Worm (Caenorhabditis elegans) whole organism, L2 larva: ENCODE measurements around the gene idpc-3.
A peak's percentile ranks its signal among the peaks of the same experiment; 100 is the strongest.

Experiments used
- C34F6.9 ChIP-seq: fragments of 150-350 bp; optimal IDR thresholded peaks from 2 replicates; lab custom pipeline; 2014; ENCODE audit warnings: missing biosample characterization, missing genetic modification characterization
- F13H6.1 ChIP-seq: sonication (generic microtip); optimal IDR thresholded peaks from 2 replicates; lab custom pipeline; 2016; ENCODE audit warnings: missing genetic modification characterization, missing compliant biosample characterization
- R02D3.7 ChIP-seq: fragments of 150-350 bp; optimal IDR thresholded peaks from 2 replicates; lab custom pipeline; 2014; ENCODE audit warnings: missing biosample characterization, missing genetic modification characterization
- Y55F3AM.14 ChIP-seq: fragments of 200-800 bp; sonication (Bioruptor generic); optimal IDR thresholded peaks from 2 replicates; lab custom pipeline; 2018; ENCODE audit warnings: mild to moderate bottlenecking, missing genetic modification characterization, missing compliant biosample characterization
- ZK546.5 ChIP-seq: sonication (generic microtip); optimal IDR thresholded peaks from 2 replicates; lab custom pipeline; 2017; ENCODE audit warnings: missing biosample characterization, missing genetic modification characterization
- alr-1 ChIP-seq: fragments of 150-350 bp; optimal IDR thresholded peaks from 2 replicates; lab custom pipeline; 2014; ENCODE audit warnings: missing biosample characterization, missing genetic modification characterization
- aly-2 ChIP-seq: fragments of 150-350 bp; optimal IDR thresholded peaks from 2 replicates; lab custom pipeline; 2014; ENCODE audit warnings: missing biosample characterization, missing genetic modification characterization
- ama-1 ChIP-seq: fragments of 150-350 bp; optimal IDR thresholded peaks from 2 replicates; lab custom pipeline; 2018; ENCODE audit warnings: inconsistent platforms
- blmp-1 ChIP-seq: sonication (generic microtip); optimal IDR thresholded peaks from 2 replicates; lab custom pipeline; 2017; ENCODE audit warnings: missing genetic modification characterization, mild to moderate bottlenecking, missing compliant biosample characterization, antibody characterized with exemption, moderate library complexity; ENCODE audit not compliant: insufficient read depth
- ceh-16 ChIP-seq: fragments of 150-350 bp; optimal IDR thresholded peaks from 2 replicates; lab custom pipeline; 2014; ENCODE audit warnings: missing biosample characterization, missing genetic modification characterization
- ceh-82 ChIP-seq: fragments of 150-350 bp; optimal IDR thresholded peaks from 2 replicates; lab custom pipeline; 2014; ENCODE audit warnings: missing biosample characterization, missing genetic modification characterization
- crh-2 ChIP-seq: sonication (generic microtip); optimal IDR thresholded peaks from 2 replicates; lab custom pipeline; 2017; ENCODE audit warnings: missing biosample characterization, missing genetic modification characterization
- dmd-4 ChIP-seq: sonication (generic microtip); optimal IDR thresholded peaks from 2 replicates; lab custom pipeline; 2017; ENCODE audit warnings: missing biosample characterization, missing genetic modification characterization
- egl-27 ChIP-seq: sonication (generic microtip); optimal IDR thresholded peaks from 3 replicates; lab custom pipeline; 2017; ENCODE audit warnings: missing biosample characterization, missing genetic modification reagents, missing genetic modification characterization
- elt-1 ChIP-seq: fragments of 150-350 bp; optimal IDR thresholded peaks from 2 replicates; lab custom pipeline; 2014; ENCODE audit warnings: missing biosample characterization, missing genetic modification characterization
- elt-3 ChIP-seq: sonication (generic microtip); optimal IDR thresholded peaks from 2 replicates; lab custom pipeline; 2017; ENCODE audit warnings: missing biosample characterization, missing genetic modification characterization
- fos-1 ChIP-seq: fragments of 150-350 bp; optimal IDR thresholded peaks from 2 replicates; lab custom pipeline; 2014; ENCODE audit warnings: missing biosample characterization, missing genetic modification characterization
- gmeb-1 ChIP-seq: fragments of 150-350 bp; optimal IDR thresholded peaks from 2 replicates; lab custom pipeline; 2014; ENCODE audit warnings: missing biosample characterization, missing genetic modification characterization
- lin-11 ChIP-seq: fragments of 150-350 bp; sonication (generic microtip); optimal IDR thresholded peaks from 2 replicates; lab custom pipeline; 2014; ENCODE audit warnings: missing biosample characterization, missing genetic modification characterization, inconsistent platforms, mixed read lengths
- lin-13 ChIP-seq: fragments of 150-350 bp; optimal IDR thresholded peaks from 2 replicates; lab custom pipeline; 2014; ENCODE audit warnings: missing biosample characterization, missing genetic modification reagents, missing genetic modification characterization
- lin-39 ChIP-seq: fragments of 150-350 bp; optimal IDR thresholded peaks from 2 replicates; lab custom pipeline; 2014; ENCODE audit warnings: missing biosample characterization, missing genetic modification reagents, missing genetic modification characterization
- lsy-2 ChIP-seq, 2 experiments: fragments of 150-350 bp in 1 of 2; sonication (generic microtip) in 1 of 2; optimal IDR thresholded peaks; 2 replicates each; lab custom pipeline; 2014 to 2017; ENCODE audit warnings: missing biosample characterization in 2 of 2, missing genetic modification characterization in 2 of 2
- mab-5 ChIP-seq: fragments of 150-350 bp; optimal IDR thresholded peaks from 2 replicates; lab custom pipeline; 2014; ENCODE audit warnings: missing biosample characterization, missing genetic modification characterization
- mbf-1 ChIP-seq: sonication (generic microtip); optimal IDR thresholded peaks from 2 replicates; lab custom pipeline; 2017; ENCODE audit warnings: missing biosample characterization, missing genetic modification characterization
- mdl-1 ChIP-seq, 2 experiments: fragments of 150-350 bp in 1 of 2; sonication (generic microtip) in 1 of 2; optimal IDR thresholded peaks; 2 replicates each; lab custom pipeline; 2017; ENCODE audit warnings: missing biosample characterization in 2 of 2, missing genetic modification characterization in 2 of 2
- nhr-10 ChIP-seq: sonication (generic microtip); optimal IDR thresholded peaks from 2 replicates; lab custom pipeline; 2017; ENCODE audit warnings: missing biosample characterization, missing genetic modification characterization
- nhr-11 ChIP-seq: fragments of 150-350 bp; optimal IDR thresholded peaks from 2 replicates; lab custom pipeline; 2014; ENCODE audit warnings: missing biosample characterization, missing genetic modification characterization
- nhr-12 ChIP-seq: fragments of 150-350 bp; optimal IDR thresholded peaks from 2 replicates; lab custom pipeline; 2014; ENCODE audit warnings: missing biosample characterization, missing genetic modification characterization
- nhr-129 ChIP-seq: fragments of 150-350 bp; optimal IDR thresholded peaks from 2 replicates; lab custom pipeline; 2014; ENCODE audit warnings: missing biosample characterization, missing genetic modification characterization
- nhr-21 ChIP-seq: fragments of 150-350 bp; optimal IDR thresholded peaks from 2 replicates; lab custom pipeline; 2014; ENCODE audit warnings: missing biosample characterization, missing genetic modification characterization
- nhr-23 ChIP-seq: fragments of 150-350 bp; optimal IDR thresholded peaks from 2 replicates; lab custom pipeline; 2014; ENCODE audit warnings: missing biosample characterization, missing genetic modification reagents, missing genetic modification characterization
- nhr-237 ChIP-seq: fragments of 150-350 bp; optimal IDR thresholded peaks from 2 replicates; lab custom pipeline; 2014; ENCODE audit warnings: missing biosample characterization, missing genetic modification characterization
- nhr-25 ChIP-seq: fragments of 150-350 bp; sonication (generic microtip); optimal IDR thresholded peaks from 3 replicates; lab custom pipeline; 2014; ENCODE audit warnings: missing biosample characterization, missing genetic modification characterization
- nhr-6 ChIP-seq: fragments of 150-350 bp; optimal IDR thresholded peaks from 2 replicates; lab custom pipeline; 2014; ENCODE audit warnings: missing biosample characterization, missing genetic modification characterization
- nhr-77 ChIP-seq: fragments of 150-350 bp; optimal IDR thresholded peaks from 2 replicates; lab custom pipeline; 2014; ENCODE audit warnings: missing biosample characterization, missing genetic modification characterization
- peb-1 ChIP-seq: fragments of 150-350 bp; optimal IDR thresholded peaks from 2 replicates; lab custom pipeline; 2014; ENCODE audit warnings: missing biosample characterization, missing genetic modification characterization
- sem-4 ChIP-seq: fragments of 150-350 bp; optimal IDR thresholded peaks from 2 replicates; lab custom pipeline; 2014; ENCODE audit warnings: missing biosample characterization, missing genetic modification reagents, missing genetic modification characterization
- skn-1 ChIP-seq: sonication (generic microtip); optimal IDR thresholded peaks from 2 replicates; lab custom pipeline; 2017; ENCODE audit warnings: missing biosample characterization, missing genetic modification characterization
- sma-3 ChIP-seq: sonication (generic microtip); optimal IDR thresholded peaks from 2 replicates; lab custom pipeline; 2016; ENCODE audit warnings: missing genetic modification reagents, missing genetic modification characterization, missing compliant biosample characterization
- sma-9 ChIP-seq, 2 experiments: fragments of 150-350 bp in 1 of 2; sonication (generic microtip) in 1 of 2; optimal IDR thresholded peaks; 2 replicates each; lab custom pipeline; 2014 to 2016; ENCODE audit warnings: missing genetic modification characterization in 2 of 2, mild to moderate bottlenecking in 1 of 2, missing biosample characterization in 1 of 2, missing compliant biosample characterization in 1 of 2, missing genetic modification reagents in 1 of 2, moderate library complexity in 1 of 2
- snpc-4 ChIP-seq: fragments of 150-350 bp; optimal IDR thresholded peaks from 2 replicates; lab custom pipeline; 2014; ENCODE audit warnings: missing biosample characterization, missing genetic modification characterization
- unc-39 ChIP-seq: fragments of 150-350 bp; optimal IDR thresholded peaks from 2 replicates; lab custom pipeline; 2014; ENCODE audit warnings: missing biosample characterization, missing genetic modification characterization
- unc-55 ChIP-seq: fragments of 150-350 bp; sonication (generic microtip); optimal IDR thresholded peaks from 3 replicates; lab custom pipeline; 2014; ENCODE audit warnings: missing biosample characterization, missing genetic modification reagents, missing genetic modification characterization
- unc-62 ChIP-seq: fragments of 150-350 bp; optimal IDR thresholded peaks from 2 replicates; lab custom pipeline; 2014; ENCODE audit warnings: missing biosample characterization, missing genetic modification reagents, missing genetic modification characterization
- zag-1 ChIP-seq: fragments of 150-350 bp; optimal IDR thresholded peaks from 2 replicates; lab custom pipeline; 2014; ENCODE audit warnings: missing biosample characterization, missing genetic modification characterization
- ztf-1 ChIP-seq: fragments of 200-800 bp; sonication (Bioruptor generic); conservative IDR thresholded peaks from 2 replicates; pipeline ENCODE4 v1.3.6; 2022; ENCODE audit warnings: missing genetic modification characterization, missing compliant biosample characterization
- ztf-11 ChIP-seq: sonication (generic microtip); optimal IDR thresholded peaks from 2 replicates; lab custom pipeline; 2017; ENCODE audit warnings: missing biosample characterization, missing genetic modification characterization
- ztf-4 ChIP-seq: fragments of 150-350 bp; optimal IDR thresholded peaks from 2 replicates; lab custom pipeline; 2014; ENCODE audit warnings: missing biosample characterization, missing genetic modification characterization

idpc-3 gene

DNA sequence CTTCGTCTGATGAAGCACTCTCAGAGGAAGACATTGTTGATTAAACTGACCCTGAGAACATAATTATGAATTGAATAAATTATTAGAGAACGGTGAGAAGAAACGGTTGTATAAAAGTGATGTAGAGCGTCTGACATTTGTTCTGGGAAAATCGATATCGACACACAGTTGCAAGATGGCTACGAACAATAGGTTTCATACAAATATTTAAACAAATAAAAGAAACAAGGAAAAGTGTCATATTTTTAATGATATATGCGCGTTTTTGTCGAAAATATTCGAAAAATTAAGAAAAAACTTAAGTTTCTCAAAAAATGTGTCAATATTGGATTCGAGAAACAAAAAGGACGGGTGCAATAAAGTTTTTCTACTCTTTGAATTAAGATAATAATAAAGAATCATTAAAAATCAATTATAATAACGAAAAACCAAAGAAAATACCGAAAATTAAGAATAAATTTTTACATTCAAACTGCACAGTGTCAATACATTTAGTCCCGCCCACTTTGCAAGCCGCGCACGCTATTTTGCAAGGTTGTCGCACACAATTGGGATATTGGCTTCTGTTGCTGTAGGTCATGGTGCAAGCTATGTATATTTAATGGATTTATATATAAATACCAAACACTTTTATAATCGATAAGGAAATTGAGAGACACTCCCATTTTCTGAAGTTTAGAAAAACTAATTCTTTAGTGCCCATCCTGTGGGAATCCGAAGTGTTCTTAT lies 46.3 kb downstream of the idpc-3 start, which contains the start of gene rtfo-1:
rtfo-1 (minus strand) TSS at position 51 of the 729 bp plus-strand sequence.
- TF ChIP-seq Y55F3AM.14 = no peak
- TF ChIP-seq nhr-237 (tag; lab: Kevin White, UChicago) = no peak
- no peak for TF ChIP-seq unc-62 (GFP tag; lab: Kevin White, UChicago)
- TF ChIP-seq blmp-1 = no peak
- TF ChIP-seq nhr-21 (tag; lab: Kevin White, UChicago) = no peak
- no peak for TF ChIP-seq ceh-16 (tag; lab: Kevin White, UChicago)
- TF ChIP-seq ztf-4 (tag; lab: Kevin White, UChicago) = peak; percentile 7
- TF ChIP-seq lin-39 (tag; lab: Kevin White, UChicago) = no peak
- no peak for TF ChIP-seq lsy-2 (tag; optimal IDR thresholded peaks at IDR 0.05; lab: Kevin White, UChicago)
- TF ChIP-seq nhr-10 = no peak
- TF ChIP-seq fos-1 = peak; percentile 9
- TF ChIP-seq mbf-1 (tag; lab: Kevin White, UChicago) = no peak
- TF ChIP-seq R02D3.7 (tag; lab: Kevin White, UChicago) = no peak
- no peak for TF ChIP-seq mdl-1 (tag; optimal IDR thresholded peaks at IDR 0.05; lab: Kevin White, UChicago)
- TF ChIP-seq unc-39 = no peak
- peak; percentile 16 for TF ChIP-seq mab-5 (tag; lab: Kevin White, UChicago)
- TF ChIP-seq alr-1 (tag; lab: Kevin White, UChicago) = no peak
- no peak for TF ChIP-seq skn-1 (tag; lab: Kevin White, UChicago)
- TF ChIP-seq lin-11 = peak; percentile 64
- no peak for TF ChIP-seq sem-4 (tag; lab: Kevin White, UChicago)
- no peak for TF ChIP-seq nhr-6 (tag; lab: Kevin White, UChicago)
- no peak for TF ChIP-seq unc-55 (GFP tag; lab: Kevin White, UChicago)
- TF ChIP-seq gmeb-1 (tag; lab: Kevin White, UChicago) = peak; percentile 60
- no peak for TF ChIP-seq zag-1 (tag; lab: Kevin White, UChicago)
- TF ChIP-seq ceh-82 (tag; lab: Kevin White, UChicago) = no peak
- no peak for TF ChIP-seq nhr-77
- TF ChIP-seq lin-13 (GFP tag; lab: Kevin White, UChicago) = peak; percentile 40
- no peak for TF ChIP-seq elt-3 (tag; lab: Kevin White, UChicago)
- no peak for TF ChIP-seq ZK546.5 (tag; lab: Kevin White, UChicago)
- TF ChIP-seq nhr-11 (tag; lab: Kevin White, UChicago) = no peak
- TF ChIP-seq nhr-23 (tag; lab: Kevin White, UChicago) = no peak
- no peak for TF ChIP-seq ztf-11 (tag; lab: Kevin White, UChicago)
- TF ChIP-seq nhr-129 = peak; percentile 50
- TF ChIP-seq snpc-4 = no peak
- TF ChIP-seq dmd-4 = no peak
- no peak for TF ChIP-seq elt-1 (tag; lab: Kevin White, UChicago)
- no peak for TF ChIP-seq peb-1 (tag; lab: Kevin White, UChicago)
- no peak for TF ChIP-seq nhr-12
- TF ChIP-seq sma-3 = peak; percentile 41
- TF ChIP-seq aly-2 (tag; lab: Kevin White, UChicago) = no peak
- no peak for TF ChIP-seq nhr-25 (tag; lab: Kevin White, UChicago)
- no peak for TF ChIP-seq ama-1 (lab: Kevin White, UChicago)
- peak; percentile 45 for TF ChIP-seq C34F6.9
- TF ChIP-seq egl-27 (tag; lab: Kevin White, UChicago) = no peak
- TF ChIP-seq crh-2 (tag; lab: Kevin White, UChicago) = no peak
- no peak for TF ChIP-seq ztf-1
- TF ChIP-seq sma-9 (GFP tag; optimal IDR thresholded peaks at IDR 0.05; lab: Kevin White, UChicago) = peak; percentile 30
- no peak for TF ChIP-seq sma-9 (tag; optimal IDR thresholded peaks at IDR 0.05; lab: Kevin White, UChicago)
- peak; percentile 53 for TF ChIP-seq F13H6.1
- TF ChIP-seq, all 48 proteins: peak for 11
